Fruit fly (Drosophila melanogaster) whole organism, embryonic: ENCODE data around the gene Nup43.

ENCODE experiments used
- Blimp-1 ChIP-seq: fragments of 200-800 bp; sonication (Bioruptor generic); optimal IDR thresholded peaks from 3 replicates; lab custom pipeline; 2018; ENCODE audit warnings: missing biosample characterization, missing genetic modification characterization, mild to moderate bottlenecking, moderate library complexity, missing genetic modification reagents
- CG10209 ChIP-seq: fragments of 200-800 bp; sonication (Bioruptor generic); optimal IDR thresholded peaks from 3 replicates; lab custom pipeline; 2017; ENCODE audit warnings: missing biosample characterization, mild to moderate bottlenecking, missing genetic modification characterization, missing genetic modification reagents
- CG10321 ChIP-seq: fragments of 200-800 bp; sonication (Bioruptor generic); IDR thresholded peaks from 2 replicates; pipeline ENCODE4 v1.3.6; 2022; ENCODE audit warnings: missing biosample characterization, missing genetic modification characterization
- CG11093 ChIP-seq: fragments of 200-800 bp; sonication (Bioruptor generic); IDR thresholded peaks from 3 replicates; pipeline ENCODE4 v1.3.6; 2022; ENCODE audit warnings: missing biosample characterization, missing genetic modification characterization
- CG11456 ChIP-seq: fragments of 200-800 bp; sonication (Bioruptor generic); IDR thresholded peaks from 3 replicates; pipeline ENCODE4 v1.3.6; 2022; ENCODE audit warnings: missing biosample characterization, missing genetic modification characterization
- CG12769 ChIP-seq: fragments of 200-800 bp; sonication (Bioruptor generic); optimal IDR thresholded peaks from 2 replicates; lab custom pipeline; 2019; ENCODE audit warnings: missing biosample characterization, mild to moderate bottlenecking, missing genetic modification characterization, moderate library complexity
- CG13123 ChIP-seq: fragments of 200-800 bp; sonication (Bioruptor generic); optimal IDR thresholded peaks from 2 replicates; lab custom pipeline; 2016; ENCODE audit warnings: missing biosample characterization, missing genetic modification characterization
- CG13894 ChIP-seq: fragments of 200-800 bp; sonication (Bioruptor generic); optimal IDR thresholded peaks from 3 replicates; lab custom pipeline; 2018; ENCODE audit warnings: missing biosample characterization, mild to moderate bottlenecking, missing genetic modification characterization, moderate library complexity
- CG15479 ChIP-seq: fragments of 200-800 bp; sonication (Bioruptor generic); optimal IDR thresholded peaks from 3 replicates; lab custom pipeline; 2019; ENCODE audit warnings: missing biosample characterization, mild to moderate bottlenecking, missing genetic modification characterization, moderate library complexity
- CG15514 ChIP-seq: fragments of 200-800 bp; sonication (Bioruptor generic); optimal IDR thresholded peaks from 3 replicates; lab custom pipeline; 2017; ENCODE audit warnings: missing biosample characterization, missing genetic modification characterization, mild to moderate bottlenecking, moderate library complexity, missing genetic modification reagents
- CG15601 ChIP-seq: fragments of 200-800 bp; sonication (Bioruptor generic); optimal IDR thresholded peaks from 3 replicates; lab custom pipeline; 2019; ENCODE audit warnings: missing biosample characterization, mild to moderate bottlenecking, missing genetic modification characterization, moderate library complexity
- CG34224 ChIP-seq: fragments of 200-800 bp; sonication (Bioruptor generic); IDR thresholded peaks from 3 replicates; pipeline ENCODE4 v1.3.6; 2022; ENCODE audit warnings: missing biosample characterization, missing genetic modification characterization; ENCODE audit not compliant: partially characterized antibody
- CG42726 ChIP-seq: fragments of 200-800 bp; sonication (Bioruptor generic); IDR thresholded peaks from 2 replicates; pipeline ENCODE4 v1.3.6; 2022; ENCODE audit warnings: missing biosample characterization, missing genetic modification characterization; ENCODE audit not compliant: partially characterized antibody
- CTCF ChIP-seq: fragments of 200-800 bp; sonication (Bioruptor generic); optimal IDR thresholded peaks from 2 replicates; lab custom pipeline; 2017; ENCODE audit warnings: missing biosample characterization, mild to moderate bottlenecking, missing genetic modification characterization, moderate library complexity
- Deaf1 ChIP-seq: fragments of 200-800 bp; optimal IDR thresholded peaks from 3 replicates; lab custom pipeline; 2019; ENCODE audit warnings: missing biosample characterization, mild to moderate bottlenecking, missing genetic modification characterization, moderate library complexity
- Eip74EF ChIP-seq, 2 experiments: fragments of 200-800 bp in 1 of 2; fragments of >200 bp in 1 of 2; sonication (Bioruptor generic) in 1 of 2; optimal IDR thresholded peaks; 2 replicates each; lab custom pipeline; 2017 to 2019; ENCODE audit warnings: missing biosample characterization in 2 of 2, missing genetic modification characterization in 2 of 2, mild to moderate bottlenecking in 1 of 2, moderate library complexity in 1 of 2
- Ets65A ChIP-seq: fragments of 200-800 bp; sonication (Bioruptor generic); peaks from one replicate; lab custom pipeline; 2016; ENCODE audit warnings: missing biosample characterization, missing genetic modification characterization
- HLHmδ ChIP-seq: fragments of 200-800 bp; sonication (Bioruptor generic); optimal IDR thresholded peaks from 2 replicates; lab custom pipeline; 2018; ENCODE audit warnings: missing biosample characterization, mild to moderate bottlenecking, missing genetic modification characterization, moderate library complexity
- Jarid2 ChIP-seq: fragments of 200-800 bp; sonication (Bioruptor generic); optimal IDR thresholded peaks from 3 replicates; lab custom pipeline; 2017; ENCODE audit warnings: mild to moderate bottlenecking, missing biosample characterization, missing genetic modification reagents, missing genetic modification characterization
- Mad ChIP-seq: fragments of 200-800 bp; sonication (Bioruptor generic); optimal IDR thresholded peaks from 2 replicates; lab custom pipeline; 2016; ENCODE audit warnings: missing biosample characterization, missing genetic modification characterization
- Med ChIP-seq: fragments of 200-800 bp; sonication (Bioruptor generic); peaks from one replicate; lab custom pipeline; 2016; ENCODE audit warnings: missing biosample characterization, missing genetic modification characterization, mild to moderate bottlenecking, inconsistent platforms, moderate library complexity
- NC2β ChIP-seq: fragments of 200-800 bp; sonication (Bioruptor generic); optimal IDR thresholded peaks from 2 replicates; lab custom pipeline; 2016; ENCODE audit warnings: missing biosample characterization, missing genetic modification characterization
- Pdp1 ChIP-seq, 2 experiments: fragments of 200-800 bp; sonication (Bioruptor generic); optimal IDR thresholded peaks; 3 replicates each; lab custom pipeline; 2016; ENCODE audit warnings: missing biosample characterization in 2 of 2, missing genetic modification characterization in 2 of 2, mild to moderate bottlenecking in 1 of 2, moderate library complexity in 1 of 2
- Ravus ChIP-seq: fragments of 200-800 bp; sonication (Bioruptor generic); IDR thresholded peaks from 2 replicates; pipeline ENCODE4 v1.3.6; 2022; ENCODE audit warnings: missing biosample characterization, missing genetic modification characterization
- Stat92E ChIP-seq, 3 experiments: fragments of >200 bp in 2 of 3; fragments of 200-800 bp in 1 of 3; sonication (Bioruptor generic) in 1 of 3; optimal IDR thresholded peaks; 2 replicates each; lab custom pipeline; 2017 to 2019; ENCODE audit warnings: missing biosample characterization in 3 of 3, missing genetic modification characterization in 3 of 3, mild to moderate bottlenecking in 1 of 3, moderate library complexity in 1 of 3
- Xrp1 ChIP-seq: fragments of 200-800 bp; sonication (Bioruptor generic); IDR thresholded peaks from 2 replicates; pipeline ENCODE4 v1.3.6; 2022; ENCODE audit warnings: missing biosample characterization, missing genetic modification characterization
- ac ChIP-seq: fragments of 200-800 bp; sonication (Bioruptor generic); optimal IDR thresholded peaks from 3 replicates; lab custom pipeline; 2017; ENCODE audit warnings: missing biosample characterization, mild to moderate bottlenecking, missing genetic modification characterization
- ato ChIP-seq: fragments of 200-800 bp; sonication (Bioruptor generic); IDR thresholded peaks from 2 replicates; pipeline ENCODE4 v1.3.6; 2022; ENCODE audit warnings: missing biosample characterization, missing genetic modification characterization; ENCODE audit not compliant: partially characterized antibody
- bbx ChIP-seq: fragments of 200-800 bp; sonication (Bioruptor generic); IDR thresholded peaks from 2 replicates; pipeline ENCODE4 v1.3.6; 2022; ENCODE audit warnings: missing biosample characterization, missing genetic modification characterization; ENCODE audit not compliant: partially characterized antibody
- bigmax ChIP-seq: fragments of 200-800 bp; sonication (Bioruptor generic); optimal IDR thresholded peaks from 2 replicates; lab custom pipeline; 2018; ENCODE audit warnings: missing biosample characterization, mild to moderate bottlenecking, missing genetic modification characterization
- bsh ChIP-seq, 2 experiments: fragments of 200-800 bp; sonication (Bioruptor generic); optimal IDR thresholded peaks; 2 replicates each; lab custom pipeline; 2017 to 2018; ENCODE audit warnings: mild to moderate bottlenecking in 2 of 2, missing biosample characterization in 2 of 2, missing genetic modification characterization in 2 of 2, moderate library complexity in 1 of 2
- chinmo ChIP-seq: fragments of 200-800 bp; sonication (Bioruptor generic); IDR thresholded peaks from 4 replicates; pipeline ENCODE4 v1.3.6; 2022; ENCODE audit warnings: missing biosample characterization, missing genetic modification characterization; ENCODE audit not compliant: partially characterized antibody
- gem ChIP-seq: fragments of 200-800 bp; sonication (Bioruptor generic); optimal IDR thresholded peaks from 2 replicates; lab custom pipeline; 2019; ENCODE audit warnings: missing biosample characterization, mild to moderate bottlenecking, missing genetic modification characterization, moderate library complexity
- hb ChIP-seq: fragments of 200-800 bp; sonication (Bioruptor generic); IDR thresholded peaks from 3 replicates; pipeline ENCODE4 v1.3.6; 2022; ENCODE audit warnings: missing biosample characterization, missing genetic modification characterization; ENCODE audit not compliant: partially characterized antibody
- lab ChIP-seq: fragments of 200-800 bp; sonication (Bioruptor generic); optimal IDR thresholded peaks from 3 replicates; lab custom pipeline; 2017; ENCODE audit warnings: missing biosample characterization, missing genetic modification characterization, mild to moderate bottlenecking, moderate library complexity, missing genetic modification reagents
- lov ChIP-seq, 2 experiments: fragments of 200-800 bp in 1 of 2; fragments of >200 bp in 1 of 2; sonication (Bioruptor generic) in 1 of 2; IDR thresholded peaks in 1 of 2; optimal IDR thresholded peaks in 1 of 2; 2 replicates in 1 of 2; 3 replicates in 1 of 2; pipeline versions ENCODE4 v1.3.6 to Lab custom; 2017 to 2022; ENCODE audit warnings: missing biosample characterization in 1 of 2, missing genetic modification characterization in 1 of 2
- nom ChIP-seq: fragments of 200-800 bp; sonication (Bioruptor generic); optimal IDR thresholded peaks from 2 replicates; lab custom pipeline; 2017; ENCODE audit warnings: missing biosample characterization, missing genetic modification characterization, mild to moderate bottlenecking, moderate library complexity, missing genetic modification reagents
- oc ChIP-seq: fragments of 200-800 bp; sonication (Bioruptor generic); optimal IDR thresholded peaks from 2 replicates; lab custom pipeline; 2018; ENCODE audit warnings: missing biosample characterization, mild to moderate bottlenecking, missing genetic modification characterization, moderate library complexity
- pros ChIP-seq: fragments of 200-800 bp; sonication (Bioruptor generic); optimal IDR thresholded peaks from 3 replicates; lab custom pipeline; 2019; ENCODE audit warnings: missing biosample characterization, mild to moderate bottlenecking, missing genetic modification characterization, moderate library complexity
- scrt ChIP-seq: fragments of 200-800 bp; sonication (Bioruptor generic); optimal IDR thresholded peaks from 2 replicates; lab custom pipeline; 2018; ENCODE audit warnings: missing biosample characterization, mild to moderate bottlenecking, missing genetic modification characterization, moderate library complexity
- sd ChIP-seq: fragments of 200-800 bp; sonication (Bioruptor generic); optimal IDR thresholded peaks from 3 replicates; lab custom pipeline; 2018; ENCODE audit warnings: missing biosample characterization, mild to moderate bottlenecking, missing genetic modification characterization, moderate library complexity
- sens ChIP-seq: fragments of 200-800 bp; sonication (Bioruptor generic); peaks from one replicate; lab custom pipeline; 2016; ENCODE audit warnings: missing biosample characterization, missing genetic modification characterization
- sens-2 ChIP-seq: fragments of 200-800 bp; sonication (Bioruptor generic); IDR thresholded peaks from 2 replicates; pipeline ENCODE4 v1.3.6; 2022; ENCODE audit warnings: missing biosample characterization, missing genetic modification characterization
- ttk ChIP-seq: fragments of 200-800 bp; sonication (Bioruptor generic); IDR thresholded peaks from 2 replicates; pipeline ENCODE4 v2.1.2; 2022; ENCODE audit warnings: missing biosample characterization, missing genetic modification characterization
- vvl ChIP-seq: fragments of 200-800 bp; sonication (Bioruptor generic); IDR thresholded peaks from 2 replicates; pipeline ENCODE4 v1.3.6; 2022; ENCODE audit warnings: missing biosample characterization, missing genetic modification characterization
- zfh2 ChIP-seq: fragments of 200-800 bp; sonication (Bioruptor generic); optimal IDR thresholded peaks from 2 replicates; lab custom pipeline; 2016; ENCODE audit warnings: missing biosample characterization, missing genetic modification characterization

Nup43 gene

dm6 chr3R:18380251-18380812, 13.9 kb downstream of the Nup43 start:
- TF ChIP-seq CG13894, result peak; percentile 36
- no peak for TF ChIP-seq Ravus (GFP tag; lab: Robert Waterston, UW)
- peak; percentile 94 for TF ChIP-seq Blimp-1 (GFP tag; lab: Kevin White, UChicago)
- TF ChIP-seq CG13123 (GFP tag; lab: Kevin White, UChicago), result no peak
- TF ChIP-seq Pdp1 (GFP tag; optimal IDR thresholded peaks at IDR 0.05; lab: Kevin White, UChicago), result peak in 1 of 2 experiments; percentile 90
- TF ChIP-seq gem (tag; lab: Kevin White, UChicago), result no peak
- TF ChIP-seq chinmo, result 0 out of 4 replicates have a peak, but pooled peaks have one; percentile 33
- TF ChIP-seq CG15601 (tag; lab: Kevin White, UChicago), result peak; percentile 74
- TF ChIP-seq CG12769, result peak; percentile 37
- no peak for TF ChIP-seq zfh2 (GFP tag; lab: Kevin White, UChicago)
- TF ChIP-seq Deaf1 (tag; lab: Kevin White, UChicago), result peak; percentile 14
- peak; percentile 34 for TF ChIP-seq Med
- TF ChIP-seq lov (optimal IDR thresholded peaks at IDR 0.05; lab: Kevin White, UChicago), result no peak
- TF ChIP-seq lov (GFP tag; IDR thresholded peaks at IDR 0.05; lab: Robert Waterston, UW), result 0 out of 3 replicates have a peak, but pooled peaks have one; percentile 33
- no peak for TF ChIP-seq CG10321
- no peak for TF ChIP-seq ac (GFP tag; lab: Kevin White, UChicago)
- peak; percentile 39; the same call in 1 of the 2 replicates for TF ChIP-seq vvl (GFP tag; lab: Robert Waterston, UW)

dm6 chr3R:18381014-18381512, 14.6 kb downstream of the Nup43 start, which contains the start of gene CG7675:
Gene CG7675 (minus strand): TSS chr3R:18381178.
- peak; percentile 91 for TF ChIP-seq CTCF (GFP tag; lab: Kevin White, UChicago)
- peak in 1 of 2 experiments; percentile 59 for TF ChIP-seq Eip74EF (GFP tag; optimal IDR thresholded peaks at IDR 0.05; lab: Kevin White, UChicago)
- peak; percentile 82 for TF ChIP-seq CG12769
- TF ChIP-seq NC2β (GFP tag; lab: Kevin White, UChicago), result no peak
- TF ChIP-seq Mad (GFP tag; lab: Kevin White, UChicago), result no peak
- peak; percentile 21 for TF ChIP-seq HLHmδ
- TF ChIP-seq ato (GFP tag; lab: Robert Waterston, UW), result no peak
- TF ChIP-seq ttk (GFP tag; lab: Robert Waterston, UW), result no peak
- peak; percentile 95 for TF ChIP-seq nom (GFP tag; lab: Kevin White, UChicago)
- peak; percentile 84 for TF ChIP-seq sd (tag; lab: Kevin White, UChicago)
- TF ChIP-seq CG11093 (GFP tag; lab: Robert Waterston, UW), result no peak
- peak in 1 of 3 experiments; percentile 2 for TF ChIP-seq Stat92E (GFP tag; optimal IDR thresholded peaks at IDR 0.05; lab: Kevin White, UChicago)
- no peak for TF ChIP-seq lab (GFP tag; lab: Kevin White, UChicago)
- TF ChIP-seq sens-2, result 0 out of 2 replicates have a peak, but pooled peaks have one; percentile 44
- TF ChIP-seq Jarid2 (GFP tag; lab: Kevin White, UChicago), result peak; percentile 44
- 0 out of 2 replicates have a peak, but pooled peaks have one; percentile 37 for TF ChIP-seq bbx (GFP tag; lab: Robert Waterston, UW)
- TF ChIP-seq chinmo, result peak; percentile 95
- no peak for TF ChIP-seq CG42726 (GFP tag; lab: Robert Waterston, UW)
- no peak for TF ChIP-seq scrt (GFP tag; lab: Kevin White, UChicago)
- TF ChIP-seq CG11456 (GFP tag; lab: Robert Waterston, UW), result no peak
- peak; percentile 81 for TF ChIP-seq Ets65A
- peak in 1 of 2 experiments; percentile 61 for TF ChIP-seq bsh (GFP tag; optimal IDR thresholded peaks at IDR 0.05; lab: Kevin White, UChicago)
- peak; percentile 46 for TF ChIP-seq sens (GFP tag; lab: Kevin White, UChicago)
- TF ChIP-seq bigmax, result no peak
- no peak for TF ChIP-seq Xrp1 (GFP tag; lab: Robert Waterston, UW)
- no peak for TF ChIP-seq CG15479 (GFP tag; lab: Kevin White, UChicago)
- peak; percentile 56 for TF ChIP-seq pros (GFP tag; lab: Kevin White, UChicago)
- TF ChIP-seq oc (tag; lab: Kevin White, UChicago), result peak; percentile 57
- TF ChIP-seq CG10209, result no peak
- TF ChIP-seq CG15514 (GFP tag; lab: Kevin White, UChicago), result peak; percentile 2
- TF ChIP-seq hb (GFP tag; lab: Robert Waterston, UW), result no peak
- no peak for TF ChIP-seq CG34224 (GFP tag; lab: Robert Waterston, UW)
